Fruit fly (Drosophila melanogaster): ENCODE measurements around the gene CG10801.

Gene CG10801

dm6 chrX:3429952-3430351, 30.4 kb upstream of the CG10801 start:
- TF ChIP-seq CG34367 (tag; optimal IDR thresholded peaks at IDR 0.05) (no peak), CG15710 (tag; optimal IDR thresholded peaks at IDR 0.05) (no peak), EcR (GFP tag; optimal IDR thresholded peaks at IDR 0.05) (no peak), CG32121 (GFP tag; IDR thresholded peaks at IDR 0.05) (no peak), D1 (tag; optimal IDR thresholded peaks at IDR 0.05) (no peak), Ets98B (GFP tag; IDR thresholded peaks at IDR 0.05) (no peak), Pif1B (GFP tag; optimal IDR thresholded peaks at IDR 0.05) (no peak), rn (GFP tag; IDR thresholded peaks at IDR 0.05) (no peak), gl (tag; optimal IDR thresholded peaks at IDR 0.05) (no peak), CG4496 (GFP tag; IDR thresholded peaks at IDR 0.05) (no peak), fd96Ca (GFP tag; IDR thresholded peaks at IDR 0.05) (no peak), CG8301 (tag; optimal IDR thresholded peaks at IDR 0.05) (no peak), Snoo (tag; optimal IDR thresholded peaks at IDR 0.05) (no peak), CG14655 (GFP tag; optimal IDR thresholded peaks at IDR 0.05) (no peak), CG12605 (GFP tag; IDR thresholded peaks at IDR 0.05) (no peak)

dm6 chrX:3431641-3432040, 28.8 kb upstream of the CG10801 start:
- TF ChIP-seq rn (GFP tag; IDR thresholded peaks at IDR 0.05) (no peak), CG32121 (GFP tag; IDR thresholded peaks at IDR 0.05) (peak; percentile 51; the same call in 1 of the 2 replicates), Pif1A (GFP tag; optimal IDR thresholded peaks at IDR 0.05) (no peak), CG4496 (GFP tag; IDR thresholded peaks at IDR 0.05) (peak; percentile 51; the same call in 2 of the 3 replicates), CG13204 (GFP tag; optimal IDR thresholded peaks at IDR 0.05) (no peak), CG9948 (tag; optimal IDR thresholded peaks at IDR 0.05) (peak; percentile 1), CG14655 (GFP tag; optimal IDR thresholded peaks at IDR 0.05) (no peak), CG34367 (tag; optimal IDR thresholded peaks at IDR 0.05) (no peak), CG12605 (GFP tag; IDR thresholded peaks at IDR 0.05) (peak; percentile 37; the same call in 1 of the 2 replicates), Ets98B (GFP tag; IDR thresholded peaks at IDR 0.05) (peak; percentile 7; the same call in 1 of the 2 replicates)

dm6 chrX:3432928-3433327, 27.5 kb upstream of the CG10801 start:
- TF ChIP-seq EcR (GFP tag; optimal IDR thresholded peaks at IDR 0.05) = peak; percentile 25
- TF ChIP-seq Ets98B (GFP tag; IDR thresholded peaks at IDR 0.05) = peak; percentile 91
- peak; percentile 89 for TF ChIP-seq Pif1A (GFP tag; optimal IDR thresholded peaks at IDR 0.05)
- peak; percentile 61 for TF ChIP-seq D1 (tag; optimal IDR thresholded peaks at IDR 0.05)
- TF ChIP-seq Pif1B (GFP tag; optimal IDR thresholded peaks at IDR 0.05) = peak; percentile 80
- TF ChIP-seq fd96Ca (GFP tag; IDR thresholded peaks at IDR 0.05) = peak; percentile 91
- TF ChIP-seq rn (GFP tag; IDR thresholded peaks at IDR 0.05) = peak; percentile 70
- TF ChIP-seq CG34367 (tag; optimal IDR thresholded peaks at IDR 0.05) = peak; percentile 79
- TF ChIP-seq CG12605 (GFP tag; IDR thresholded peaks at IDR 0.05) = peak; percentile 72
- peak; percentile 64; the same call in 1 of the 2 replicates for TF ChIP-seq CG10348 (GFP tag; IDR thresholded peaks at IDR 0.05)
- peak; percentile 71 for TF ChIP-seq Snoo (tag; optimal IDR thresholded peaks at IDR 0.05)
- peak; percentile 77 for TF ChIP-seq CG9948 (tag; optimal IDR thresholded peaks at IDR 0.05)
- TF ChIP-seq CG14655 (GFP tag; optimal IDR thresholded peaks at IDR 0.05) = peak; percentile 73
- no peak for TF ChIP-seq CG13204 (GFP tag; optimal IDR thresholded peaks at IDR 0.05)
- peak; percentile 86 for TF ChIP-seq CG15710 (tag; optimal IDR thresholded peaks at IDR 0.05)
- TF ChIP-seq gl (tag; optimal IDR thresholded peaks at IDR 0.05) = peak; percentile 52
- TF ChIP-seq CG8301 (tag; optimal IDR thresholded peaks at IDR 0.05) = peak; percentile 77
- TF ChIP-seq CG17806 (tag; optimal IDR thresholded peaks at IDR 0.05) = peak; percentile 81
- TF ChIP-seq CG8159 (tag; optimal IDR thresholded peaks at IDR 0.05) = peak; percentile 87
- TF ChIP-seq CG4496 (GFP tag; IDR thresholded peaks at IDR 0.05) = peak; percentile 92
- peak; percentile 91 for TF ChIP-seq CG32121 (GFP tag; IDR thresholded peaks at IDR 0.05)

dm6 chrX:3433646-3434097, 26.7 kb upstream of the CG10801 start:
- peak; percentile 95 for TF ChIP-seq Snoo (tag; optimal IDR thresholded peaks at IDR 0.05)
- peak; percentile 86 for TF ChIP-seq rn (GFP tag; IDR thresholded peaks at IDR 0.05)
- TF ChIP-seq Pif1A (GFP tag; optimal IDR thresholded peaks at IDR 0.05) = peak; percentile 96
- peak; percentile 93 for TF ChIP-seq Ets98B (GFP tag; IDR thresholded peaks at IDR 0.05)
- TF ChIP-seq CG13204 (GFP tag; optimal IDR thresholded peaks at IDR 0.05) = peak; percentile 80
- TF ChIP-seq CG9948 (tag; optimal IDR thresholded peaks at IDR 0.05) = peak; percentile 66
- TF ChIP-seq D1 (tag; optimal IDR thresholded peaks at IDR 0.05) = peak; percentile 44
- TF ChIP-seq EcR (GFP tag; optimal IDR thresholded peaks at IDR 0.05) = no peak
- peak; percentile 73 for TF ChIP-seq CG14655 (GFP tag; optimal IDR thresholded peaks at IDR 0.05)
- TF ChIP-seq Pif1B (GFP tag; optimal IDR thresholded peaks at IDR 0.05) = peak; percentile 94
- TF ChIP-seq CG8301 (tag; optimal IDR thresholded peaks at IDR 0.05) = peak; percentile 69
- TF ChIP-seq CG12605 (GFP tag; IDR thresholded peaks at IDR 0.05) = peak; percentile 97
- peak; percentile 88 for TF ChIP-seq CG15710 (tag; optimal IDR thresholded peaks at IDR 0.05)
- TF ChIP-seq CG17806 (tag; optimal IDR thresholded peaks at IDR 0.05) = peak; percentile 83
- TF ChIP-seq CG34367 (tag; optimal IDR thresholded peaks at IDR 0.05) = peak; percentile 57
- peak; percentile 58 for TF ChIP-seq gl (tag; optimal IDR thresholded peaks at IDR 0.05)
- TF ChIP-seq CG4496 (GFP tag; IDR thresholded peaks at IDR 0.05) = peak; percentile 95
- TF ChIP-seq CG32121 (GFP tag; IDR thresholded peaks at IDR 0.05) = peak; percentile 93
- TF ChIP-seq fd96Ca (GFP tag; IDR thresholded peaks at IDR 0.05) = peak; percentile 81
- peak; percentile 88 for TF ChIP-seq CG8159 (tag; optimal IDR thresholded peaks at IDR 0.05)
- TF ChIP-seq CG10348 (GFP tag; IDR thresholded peaks at IDR 0.05) = no peak

dm6 chrX:3435707-3436106, 24.7 kb upstream of the CG10801 start, which contains the start of gene CG14269:
Gene CG14269, minus strand, starts transcription at chrX:3435807.
- TF ChIP-seq Pif1B (GFP tag; optimal IDR thresholded peaks at IDR 0.05) (no peak), CG8159 (tag; optimal IDR thresholded peaks at IDR 0.05) (no peak), Ets98B (GFP tag; IDR thresholded peaks at IDR 0.05) (no peak), fd96Ca (GFP tag; IDR thresholded peaks at IDR 0.05) (no peak)

- TF ChIP-seq CG9948 (tag; optimal IDR thresholded peaks at IDR 0.05) = peak; percentile 49
- peak; percentile 43 for TF ChIP-seq Pif1B (GFP tag; optimal IDR thresholded peaks at IDR 0.05)
- no peak for TF ChIP-seq CG4496 (GFP tag; IDR thresholded peaks at IDR 0.05)
- peak; percentile 17 for TF ChIP-seq CG34367 (tag; optimal IDR thresholded peaks at IDR 0.05)
- TF ChIP-seq CG14655 (GFP tag; optimal IDR thresholded peaks at IDR 0.05) = peak; percentile 70
- TF ChIP-seq gl (tag; optimal IDR thresholded peaks at IDR 0.05) = peak; percentile 8
- peak; percentile 59 for TF ChIP-seq CG8301 (tag; optimal IDR thresholded peaks at IDR 0.05)
- no peak for TF ChIP-seq EcR (GFP tag; optimal IDR thresholded peaks at IDR 0.05)
- peak; percentile 44 for TF ChIP-seq Pif1A (GFP tag; optimal IDR thresholded peaks at IDR 0.05)
- peak; percentile 56 for TF ChIP-seq CG17806 (tag; optimal IDR thresholded peaks at IDR 0.05)
- peak; percentile 59 for TF ChIP-seq CG15710 (tag; optimal IDR thresholded peaks at IDR 0.05)
- TF ChIP-seq CG12605 (GFP tag; IDR thresholded peaks at IDR 0.05) = no peak
- TF ChIP-seq CG8159 (tag; optimal IDR thresholded peaks at IDR 0.05) = peak; percentile 61
- no peak for TF ChIP-seq Ets98B (GFP tag; IDR thresholded peaks at IDR 0.05)
These were observed 24.2 kb upstream of the CG10801 start for dm6 chrX:3436183-3436582.
